Fruit fly (Drosophila melanogaster) whole organism, embryonic: ENCODE results near the gene CG2540.

Experiments
- Aef1 ChIP-seq: fragments of 200-800 bp; sonication (Bioruptor generic); IDR thresholded peaks from 3 replicates; pipeline ENCODE4 v1.3.6; 2022; ENCODE audit warnings: missing biosample characterization, missing genetic modification characterization
- Atf6 ChIP-seq: fragments of 200-800 bp; sonication (Bioruptor generic); IDR thresholded peaks from 2 replicates; pipeline ENCODE4 v1.3.6; 2022; ENCODE audit warnings: missing biosample characterization, missing genetic modification characterization
- Bteb2 ChIP-seq: fragments of 200-800 bp; sonication (Bioruptor generic); optimal IDR thresholded peaks from 2 replicates; lab custom pipeline; 2016; ENCODE audit warnings: missing biosample characterization, missing genetic modification characterization
- CG10267 ChIP-seq: fragments of 200-800 bp; sonication (Bioruptor generic); optimal IDR thresholded peaks from 2 replicates; lab custom pipeline; 2018; ENCODE audit warnings: missing biosample characterization, mild to moderate bottlenecking, missing genetic modification characterization, moderate library complexity
- CG11723 ChIP-seq: fragments of 200-800 bp; sonication (Bioruptor generic); optimal IDR thresholded peaks from 2 replicates; lab custom pipeline; 2017; ENCODE audit warnings: missing biosample characterization, mild to moderate bottlenecking, missing genetic modification characterization
- CG1233 ChIP-seq: fragments of 200-800 bp; sonication (Bioruptor generic); optimal IDR thresholded peaks from 4 replicates; lab custom pipeline; 2018; ENCODE audit warnings: missing biosample characterization, mild to moderate bottlenecking, missing genetic modification characterization
- CG12391 ChIP-seq: fragments of 200-800 bp; sonication (Bioruptor generic); optimal IDR thresholded peaks from 3 replicates; lab custom pipeline; 2018; ENCODE audit warnings: missing biosample characterization, mild to moderate bottlenecking, missing genetic modification characterization, moderate library complexity
- CG13123 ChIP-seq: fragments of 200-800 bp; sonication (Bioruptor generic); optimal IDR thresholded peaks from 2 replicates; lab custom pipeline; 2016; ENCODE audit warnings: missing biosample characterization, missing genetic modification characterization
- CG13624 ChIP-seq: fragments of 200-800 bp; sonication (Bioruptor generic); optimal IDR thresholded peaks from 2 replicates; lab custom pipeline; 2016; ENCODE audit warnings: missing biosample characterization, missing genetic modification characterization
- CG14441 ChIP-seq: fragments of 200-800 bp; sonication (Bioruptor generic); IDR thresholded peaks from 2 replicates; pipeline ENCODE4 v1.3.6; 2022; ENCODE audit warnings: missing biosample characterization, missing genetic modification characterization
- CG14710 ChIP-seq: fragments of 200-800 bp; sonication (Bioruptor generic); optimal IDR thresholded peaks from 3 replicates; lab custom pipeline; 2019; ENCODE audit warnings: missing biosample characterization, mild to moderate bottlenecking, missing genetic modification characterization, moderate library complexity
- CG1647 ChIP-seq: fragments of 200-800 bp; sonication (Bioruptor generic); optimal IDR thresholded peaks from 3 replicates; lab custom pipeline; 2016; ENCODE audit warnings: missing biosample characterization, missing genetic modification characterization
- CG16779 ChIP-seq: fragments of 200-800 bp; sonication (Bioruptor generic); IDR thresholded peaks from 2 replicates; pipeline ENCODE4 v1.3.6; 2022; ENCODE audit warnings: missing biosample characterization, missing genetic modification characterization
- CG17186 ChIP-seq: fragments of 200-800 bp; sonication (Bioruptor generic); optimal IDR thresholded peaks from 3 replicates; lab custom pipeline; 2017; ENCODE audit warnings: missing biosample characterization, missing genetic modification reagents, missing genetic modification characterization
- CG17568 ChIP-seq: fragments of 200-800 bp; sonication (Bioruptor generic); optimal IDR thresholded peaks from 2 replicates; lab custom pipeline; 2018; ENCODE audit warnings: missing biosample characterization, mild to moderate bottlenecking, missing genetic modification characterization, moderate library complexity
- CG17612 ChIP-seq: fragments of 200-800 bp; sonication (Bioruptor generic); IDR thresholded peaks from 2 replicates; pipeline ENCODE4 v1.3.6; 2022; ENCODE audit warnings: missing biosample characterization, missing genetic modification characterization
- CG31224 ChIP-seq: fragments of 200-800 bp; sonication (Bioruptor generic); IDR thresholded peaks from 2 replicates; pipeline ENCODE4 v1.3.6; 2022; ENCODE audit warnings: missing biosample characterization, missing genetic modification characterization
- CG3163 ChIP-seq: fragments of 200-800 bp; sonication (Bioruptor generic); optimal IDR thresholded peaks from 3 replicates; lab custom pipeline; 2016; ENCODE audit warnings: missing biosample characterization, missing genetic modification characterization
- CG4328 ChIP-seq: fragments of 200-800 bp; sonication (Bioruptor generic); optimal IDR thresholded peaks from 3 replicates; lab custom pipeline; 2017; ENCODE audit warnings: missing biosample characterization, missing genetic modification reagents, missing genetic modification characterization
- CG6175 ChIP-seq: fragments of 200-800 bp; sonication (Bioruptor generic); IDR thresholded peaks from 3 replicates; pipeline ENCODE4 v1.3.6; 2022; ENCODE audit warnings: missing biosample characterization, missing genetic modification characterization
- CG6272 ChIP-seq: fragments of 200-800 bp; sonication (Bioruptor generic); IDR thresholded peaks from 2 replicates; pipeline ENCODE4 v1.3.6; 2022; ENCODE audit warnings: missing biosample characterization, missing genetic modification characterization
- CG7987 ChIP-seq: fragments of 200-800 bp; sonication (Bioruptor generic); optimal IDR thresholded peaks from 2 replicates; lab custom pipeline; 2018; ENCODE audit warnings: missing biosample characterization, mild to moderate bottlenecking, missing genetic modification characterization, moderate library complexity
- CG9876 ChIP-seq: fragments of 200-800 bp; sonication (Bioruptor generic); optimal IDR thresholded peaks from 2 replicates; lab custom pipeline; 2016; ENCODE audit warnings: missing biosample characterization, missing genetic modification characterization
- D ChIP-seq, 2 experiments: fragments of 200-800 bp in 1 of 2; fragments of >200 bp in 1 of 2; sonication (Bioruptor generic) in 1 of 2; optimal IDR thresholded peaks; 2 replicates in 1 of 2; 3 replicates in 1 of 2; lab custom pipeline; 2017; ENCODE audit warnings: mild to moderate bottlenecking in 1 of 2, missing biosample characterization in 1 of 2, missing genetic modification characterization in 1 of 2, missing genetic modification reagents in 1 of 2
- Dbx ChIP-seq: fragments of 200-800 bp; sonication (Bioruptor generic); IDR thresholded peaks from 3 replicates; pipeline ENCODE4 v1.3.6; 2022; ENCODE audit warnings: missing biosample characterization, missing genetic modification characterization
- Dip3 ChIP-seq: fragments of 200-800 bp; sonication (Bioruptor generic); optimal IDR thresholded peaks from 3 replicates; lab custom pipeline; 2016; ENCODE audit warnings: missing biosample characterization, missing genetic modification characterization
- ERR ChIP-seq: fragments of 200-800 bp; sonication (Bioruptor generic); optimal IDR thresholded peaks from 2 replicates; lab custom pipeline; 2016; ENCODE audit warnings: missing biosample characterization, missing genetic modification characterization
- H2.0 ChIP-seq: fragments of 200-800 bp; sonication (Bioruptor generic); IDR thresholded peaks from 2 replicates; pipeline ENCODE4 v1.3.6; 2022; ENCODE audit warnings: missing biosample characterization, missing genetic modification characterization
- HLH4C ChIP-seq: fragments of 200-800 bp; sonication (Bioruptor generic); IDR thresholded peaks from 3 replicates; pipeline ENCODE4 v1.3.6; 2022; ENCODE audit warnings: missing biosample characterization, missing genetic modification characterization; ENCODE audit not compliant: partially characterized antibody
- Hey ChIP-seq: fragments of 200-800 bp; sonication (Bioruptor generic); optimal IDR thresholded peaks from 3 replicates; lab custom pipeline; 2018; ENCODE audit warnings: missing biosample characterization, mild to moderate bottlenecking, missing genetic modification characterization
- HmgZ ChIP-seq: fragments of 200-800 bp; sonication (Bioruptor generic); optimal IDR thresholded peaks from 2 replicates; lab custom pipeline; 2018; ENCODE audit warnings: missing biosample characterization, mild to moderate bottlenecking, missing genetic modification characterization
- Lhr ChIP-seq: fragments of 200-800 bp; sonication (Bioruptor generic); optimal IDR thresholded peaks from 3 replicates; lab custom pipeline; 2017; ENCODE audit warnings: mild to moderate bottlenecking, missing biosample characterization, missing genetic modification reagents, missing genetic modification characterization
- Opbp ChIP-seq: fragments of 200-800 bp; sonication (Bioruptor generic); IDR thresholded peaks from 3 replicates; pipeline ENCODE4 v1.3.6; 2022; ENCODE audit warnings: missing biosample characterization, missing genetic modification characterization; ENCODE audit not compliant: partially characterized antibody
- Ptx1 ChIP-seq: fragments of 200-800 bp; sonication (Bioruptor generic); IDR thresholded peaks from 2 replicates; pipeline ENCODE4 v1.3.6; 2022; ENCODE audit warnings: missing biosample characterization, missing genetic modification characterization
- Sox100B ChIP-seq: fragments of 200-800 bp; sonication (Bioruptor generic); optimal IDR thresholded peaks from 3 replicates; lab custom pipeline; 2018; ENCODE audit warnings: missing biosample characterization, mild to moderate bottlenecking, missing genetic modification characterization
- Xrp1 ChIP-seq: fragments of 200-800 bp; sonication (Bioruptor generic); IDR thresholded peaks from 2 replicates; pipeline ENCODE4 v1.3.6; 2022; ENCODE audit warnings: missing biosample characterization, missing genetic modification characterization
- ase ChIP-seq: fragments of 200-800 bp; sonication (Bioruptor generic); IDR thresholded peaks from 3 replicates; pipeline ENCODE4 v1.3.6; 2022; ENCODE audit warnings: missing biosample characterization, missing genetic modification characterization
- br ChIP-seq: fragments of >200 bp; optimal IDR thresholded peaks from 2 replicates; lab custom pipeline; 2017
- btn ChIP-seq: fragments of 200-800 bp; sonication (Bioruptor generic); optimal IDR thresholded peaks from 2 replicates; lab custom pipeline; 2016; ENCODE audit warnings: missing biosample characterization, missing genetic modification characterization
- ci ChIP-seq: fragments of 200-800 bp; sonication (Bioruptor generic); IDR thresholded peaks from 3 replicates; pipeline ENCODE4 v1.3.6; 2022; ENCODE audit warnings: missing biosample characterization, missing genetic modification characterization
- cwo ChIP-seq: fragments of 200-800 bp; sonication (Bioruptor generic); optimal IDR thresholded peaks from 3 replicates; lab custom pipeline; 2017; ENCODE audit warnings: missing biosample characterization, missing genetic modification characterization, mild to moderate bottlenecking, moderate library complexity, missing genetic modification reagents
- ewg ChIP-seq: fragments of 200-800 bp; sonication (Bioruptor generic); optimal IDR thresholded peaks from 3 replicates; lab custom pipeline; 2017; ENCODE audit warnings: mild to moderate bottlenecking, missing biosample characterization, missing genetic modification reagents, missing genetic modification characterization
- h ChIP-seq: fragments of >200 bp; optimal IDR thresholded peaks from 2 replicates; lab custom pipeline; 2017
- insv ChIP-seq, 2 experiments: fragments of 200-800 bp; sonication (Bioruptor generic); optimal IDR thresholded peaks; 3 replicates each; lab custom pipeline; 2016 to 2018; ENCODE audit warnings: missing biosample characterization in 2 of 2, missing genetic modification characterization in 2 of 2
- ken ChIP-seq: fragments of 200-800 bp; sonication (Bioruptor generic); IDR thresholded peaks from 3 replicates; pipeline ENCODE4 v1.3.6; 2022; ENCODE audit warnings: missing biosample characterization, missing genetic modification characterization
- nmo ChIP-seq: fragments of 200-800 bp; sonication (Bioruptor generic); optimal IDR thresholded peaks from 2 replicates; lab custom pipeline; 2018; ENCODE audit warnings: missing biosample characterization, mild to moderate bottlenecking, missing genetic modification characterization, moderate library complexity
- pros ChIP-seq: fragments of 200-800 bp; sonication (Bioruptor generic); optimal IDR thresholded peaks from 3 replicates; lab custom pipeline; 2019; ENCODE audit warnings: missing biosample characterization, mild to moderate bottlenecking, missing genetic modification characterization, moderate library complexity
- scrt ChIP-seq: fragments of 200-800 bp; sonication (Bioruptor generic); optimal IDR thresholded peaks from 2 replicates; lab custom pipeline; 2018; ENCODE audit warnings: missing biosample characterization, mild to moderate bottlenecking, missing genetic modification characterization, moderate library complexity
- sd ChIP-seq: fragments of 200-800 bp; sonication (Bioruptor generic); optimal IDR thresholded peaks from 3 replicates; lab custom pipeline; 2018; ENCODE audit warnings: missing biosample characterization, mild to moderate bottlenecking, missing genetic modification characterization, moderate library complexity
- shn ChIP-seq: fragments of 200-800 bp; sonication (Bioruptor generic); optimal IDR thresholded peaks from 3 replicates; lab custom pipeline; 2016; ENCODE audit warnings: missing biosample characterization, missing genetic modification characterization
- wek ChIP-seq: fragments of 200-800 bp; sonication (Bioruptor generic); optimal IDR thresholded peaks from 3 replicates; lab custom pipeline; 2018; ENCODE audit warnings: missing biosample characterization, mild to moderate bottlenecking, missing genetic modification characterization, moderate library complexity

Gene CG2540

DNA sequence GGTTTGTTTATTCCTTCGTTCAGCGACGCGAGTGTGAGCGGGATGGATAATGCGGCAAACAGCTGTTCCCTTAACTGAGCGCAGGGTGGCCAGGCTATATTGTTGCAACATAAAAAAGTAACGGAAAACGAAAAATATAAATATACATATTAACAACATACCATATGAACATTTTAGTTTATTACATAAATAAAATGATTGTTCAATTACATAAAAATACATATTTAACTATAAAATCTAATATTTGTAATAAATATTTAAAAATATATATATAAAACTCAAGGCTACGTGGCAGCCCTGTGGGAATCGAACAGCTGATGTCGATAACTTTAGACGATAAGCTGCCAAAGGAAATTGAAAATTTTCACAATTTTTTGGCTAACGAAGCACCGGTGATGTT is at the start of gene CG2540, which contains the start of gene Aven (continued):
- TF ChIP-seq CG6175 (GFP tag; lab: Robert Waterston, UW) (no peak), shn (GFP tag; lab: Kevin White, UChicago) (no peak), wek (GFP tag; lab: Kevin White, UChicago) (no peak), H2.0 (GFP tag; lab: Robert Waterston, UW) (peak; percentile 45; the same call in 1 of the 2 replicates), CG16779 (GFP tag; lab: Robert Waterston, UW) (no peak), ken (GFP tag; lab: Robert Waterston, UW) (0 out of 3 replicates have a peak, but pooled peaks have one; percentile 38), CG11723 (GFP tag; lab: Kevin White, UChicago) (peak; percentile 67), Hey (tag; lab: Kevin White, UChicago) (peak; percentile 1), HLH4C (GFP tag; lab: Robert Waterston, UW) (no peak), Atf6 (GFP tag; lab: Robert Waterston, UW) (peak; percentile 32; the same call in 1 of the 2 replicates), scrt (GFP tag; lab: Kevin White, UChicago) (peak; percentile 78), nmo (GFP tag; lab: Kevin White, UChicago) (peak; percentile 89), ase (GFP tag; lab: Robert Waterston, UW) (no peak), CG10267 (peak; percentile 84), h (no peak), CG7987 (GFP tag; lab: Kevin White, UChicago) (peak; percentile 26), CG13123 (GFP tag; lab: Kevin White, UChicago) (peak; percentile 28), CG14710 (tag; lab: Kevin White, UChicago) (peak; percentile 90), cwo (GFP tag; lab: Kevin White, UChicago) (peak; percentile 80), CG1233 (peak; percentile 80), CG31224 (no peak), CG14441 (GFP tag; lab: Robert Waterston, UW) (no peak), br (no peak), CG13624 (GFP tag; lab: Kevin White, UChicago) (no peak), ci (GFP tag; lab: Robert Waterston, UW) (peak; percentile 59; the same call in 1 of the 3 replicates), CG17568 (peak; percentile 49), CG3163 (no peak), ERR (no peak), CG1647 (no peak), CG17612 (GFP tag; lab: Robert Waterston, UW) (no peak), Aef1 (GFP tag; lab: Robert Waterston, UW) (0 out of 3 replicates have a peak, but pooled peaks have one; percentile 13), pros (GFP tag; lab: Kevin White, UChicago) (peak; percentile 32), btn (GFP tag; lab: Kevin White, UChicago) (no peak), Ptx1 (GFP tag; lab: Robert Waterston, UW) (peak; percentile 78), CG12391 (tag; lab: Kevin White, UChicago) (peak; percentile 92), Lhr (peak; percentile 28), Opbp (GFP tag; lab: Robert Waterston, UW) (no peak), CG9876 (GFP tag; lab: Kevin White, UChicago) (no peak), Dbx (GFP tag; lab: Robert Waterston, UW) (peak; percentile 71; the same call in 2 of the 3 replicates), Xrp1 (GFP tag; lab: Robert Waterston, UW) (peak; percentile 84), CG17186 (GFP tag; lab: Kevin White, UChicago) (no peak), CG6272 (peak; percentile 32; the same call in 1 of the 2 replicates), D (optimal IDR thresholded peaks at IDR 0.05; lab: Kevin White, UChicago) (no peak), D (GFP tag; optimal IDR thresholded peaks at IDR 0.05; lab: Kevin White, UChicago) (peak; percentile 73), Sox100B (GFP tag; lab: Kevin White, UChicago) (peak; percentile 86), CG4328 (GFP tag; lab: Kevin White, UChicago) (peak; percentile 87), Bteb2 (GFP tag; lab: Kevin White, UChicago) (no peak), Dip3 (GFP tag; lab: Kevin White, UChicago) (no peak), HmgZ (tag; lab: Kevin White, UChicago) (peak; percentile 67), ewg (peak; percentile 61), insv (GFP tag; optimal IDR thresholded peaks at IDR 0.05; lab: Kevin White, UChicago) (peak in 1 of 2 experiments; percentile 72), sd (tag; lab: Kevin White, UChicago) (peak; percentile 58)
